Worm (Caenorhabditis elegans) whole organism, L4/young adult: ENCODE measurements around the gene gex-3.

Experiments used
- W03F9.2 ChIP-seq: fragments of 150-350 bp; optimal IDR thresholded peaks from 2 replicates; lab custom pipeline; 2014; ENCODE audit warnings: missing biosample characterization, missing genetic modification characterization
- dao-5 ChIP-seq: sonication (generic microtip); optimal IDR thresholded peaks from 2 replicates; lab custom pipeline; 2016; ENCODE audit warnings: missing genotype, missing genetic modification characterization, moderate library complexity, missing compliant biosample characterization
- him-1 ChIP-seq: sonication (generic microtip); optimal IDR thresholded peaks from 2 replicates; lab custom pipeline; 2016; ENCODE audit warnings: missing genotype, missing genetic modification reagents, missing genetic modification characterization, missing compliant biosample characterization

Gene gex-3

DNA sequence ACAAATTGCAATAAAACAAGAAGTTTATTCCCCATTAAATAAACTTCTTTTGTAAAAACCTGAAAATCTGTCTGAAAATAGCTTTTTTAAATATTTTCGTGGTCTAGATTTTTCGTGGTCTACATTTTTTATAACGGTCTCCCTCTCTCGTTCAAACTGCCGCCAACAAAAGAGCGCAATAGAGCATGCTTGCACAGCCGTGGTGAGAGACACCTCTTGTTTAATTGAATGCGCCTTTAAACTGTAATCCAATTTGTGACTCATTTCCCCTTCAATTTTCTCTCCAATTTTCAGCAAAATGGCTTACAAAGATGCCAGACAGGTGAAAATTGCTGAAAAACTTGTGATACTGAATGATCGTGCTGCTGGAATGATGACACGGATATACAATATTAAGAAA lies at the start of gene gex-3:
gex-3 (plus strand) TSS at position 295 of the 400 bp plus-strand sequence.
- TF ChIP-seq W03F9.2 (tag; lab: Kevin White, UChicago) (peak; percentile 94), him-1 (tag; lab: Kevin White, UChicago) (no peak)

- no peak for TF ChIP-seq dao-5 (tag; lab: Kevin White, UChicago)
- TF ChIP-seq him-1 (tag; lab: Kevin White, UChicago), result no peak
- TF ChIP-seq W03F9.2 (tag; lab: Kevin White, UChicago), result no peak
These were observed 44.3 kb upstream of the gex-3 start for ce11 chrIV:12359979-12360378.

DNA sequence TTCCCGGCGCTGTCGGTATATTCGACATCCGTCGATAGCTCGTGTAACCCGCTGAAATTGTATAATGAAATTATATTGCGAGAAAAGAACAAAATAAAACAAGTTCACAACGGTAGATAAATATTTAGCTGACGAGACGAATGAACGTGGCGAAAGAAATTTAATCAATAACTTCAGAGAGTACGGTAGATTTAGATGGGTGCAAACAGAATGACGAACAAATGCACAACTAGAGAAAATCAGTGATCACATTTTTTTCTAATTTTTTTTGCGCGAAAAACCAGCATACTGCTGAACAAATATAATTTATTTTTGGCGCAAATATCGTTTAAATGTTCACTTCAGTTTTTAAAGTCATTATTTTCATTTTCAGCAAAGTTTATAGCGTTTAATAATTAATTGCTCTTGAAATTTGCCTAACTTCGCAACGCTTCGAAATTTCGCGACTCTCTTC lies 43.5 kb upstream of the gex-3 start, which contains the start of gene sec-24.2:
sec-24.2 (minus strand) TSS at position 51 of the 454 bp plus-strand sequence.
- TF ChIP-seq dao-5 (tag; lab: Kevin White, UChicago) (no peak), him-1 (tag; lab: Kevin White, UChicago) (no peak), W03F9.2 (tag; lab: Kevin White, UChicago) (no peak)

- TF ChIP-seq dao-5 (tag; lab: Kevin White, UChicago) (no peak), W03F9.2 (tag; lab: Kevin White, UChicago) (no peak), him-1 (tag; lab: Kevin White, UChicago) (no peak)
These were observed 42.7 kb upstream of the gex-3 start, which contains the start of the genes ccr-4 and ZC518.8 for ce11 chrIV:12361392-12362092. ccr-4 (plus strand) TSS chrIV:12361542. ZC518.8 (minus strand) TSS chrIV:12361908.

- TF ChIP-seq dao-5 (tag; lab: Kevin White, UChicago) (no peak), him-1 (tag; lab: Kevin White, UChicago) (no peak), W03F9.2 (tag; lab: Kevin White, UChicago) (no peak)
These were observed 39.3 kb upstream of the gex-3 start for ce11 chrIV:12364964-12365363.

DNA sequence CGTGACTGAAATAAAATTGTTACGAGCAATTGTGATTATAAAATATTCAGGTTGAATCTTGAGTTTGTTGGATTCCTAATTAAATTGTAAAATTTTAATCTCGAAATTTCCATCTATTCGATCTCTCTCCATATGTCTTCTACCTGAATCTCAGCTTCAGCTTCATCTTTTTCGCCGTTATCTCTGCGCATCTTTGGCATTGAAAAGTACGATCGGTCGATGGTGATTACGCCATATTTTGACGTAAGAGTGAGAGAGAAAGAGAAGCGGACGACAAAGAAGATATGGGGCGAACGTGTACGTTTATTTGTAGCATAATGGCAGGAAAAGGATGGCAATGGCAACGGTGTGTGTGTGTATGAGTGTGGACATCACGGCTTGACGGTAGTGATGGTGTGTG lies 37.7 kb upstream of the gex-3 start:
- TF ChIP-seq him-1 (tag; lab: Kevin White, UChicago) (no peak), dao-5 (tag; lab: Kevin White, UChicago) (no peak), W03F9.2 (tag; lab: Kevin White, UChicago) (no peak)

DNA sequence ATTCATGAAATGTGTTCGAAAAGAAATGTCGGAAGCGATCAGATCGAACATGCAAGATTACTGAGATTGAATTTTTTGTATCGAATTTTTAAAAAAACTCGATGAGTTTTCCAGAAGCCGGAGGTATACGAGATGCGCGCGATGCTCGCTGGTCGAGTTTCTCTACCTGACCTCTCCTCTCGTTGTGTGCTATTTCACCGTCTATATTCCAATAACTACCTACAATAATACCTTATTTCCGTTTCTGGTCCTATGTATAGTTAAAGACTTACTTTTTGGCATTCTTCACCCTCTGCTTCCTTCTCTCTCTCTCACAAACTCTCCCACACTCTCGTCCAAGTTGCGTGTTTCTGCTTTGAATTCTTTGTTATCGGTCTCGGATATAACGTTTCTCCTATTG lies 32.9 kb upstream of the gex-3 start:
- TF ChIP-seq him-1 (tag; lab: Kevin White, UChicago) (no peak), W03F9.2 (tag; lab: Kevin White, UChicago) (no peak), dao-5 (tag; lab: Kevin White, UChicago) (no peak)

DNA sequence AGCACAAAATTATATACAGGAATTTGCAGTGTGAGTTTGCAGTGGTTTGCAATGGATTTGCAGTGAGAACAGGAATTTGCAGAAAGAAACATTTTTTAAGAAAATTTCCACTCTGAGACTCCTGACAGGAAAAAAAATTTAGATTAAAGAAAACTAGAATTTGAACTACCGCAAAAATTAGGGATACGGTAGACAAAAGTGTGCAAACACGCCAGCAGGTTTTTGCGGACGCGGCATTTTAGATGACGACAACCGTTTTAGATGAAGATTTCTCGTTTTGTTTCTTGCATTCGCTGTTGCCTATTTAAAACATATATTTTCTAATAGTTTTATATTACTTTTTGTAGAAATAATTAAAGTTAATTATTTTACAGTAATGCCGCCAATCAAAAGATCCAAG lies 32.4 kb upstream of the gex-3 start, which contains the start of gene wdr-46:
wdr-46 (plus strand) TSS at position 375 of the 400 bp plus-strand sequence.
- TF ChIP-seq W03F9.2 (tag; lab: Kevin White, UChicago), result peak; percentile 86
- no peak for TF ChIP-seq dao-5 (tag; lab: Kevin White, UChicago)
- peak; percentile 70 for TF ChIP-seq him-1 (tag; lab: Kevin White, UChicago)

DNA sequence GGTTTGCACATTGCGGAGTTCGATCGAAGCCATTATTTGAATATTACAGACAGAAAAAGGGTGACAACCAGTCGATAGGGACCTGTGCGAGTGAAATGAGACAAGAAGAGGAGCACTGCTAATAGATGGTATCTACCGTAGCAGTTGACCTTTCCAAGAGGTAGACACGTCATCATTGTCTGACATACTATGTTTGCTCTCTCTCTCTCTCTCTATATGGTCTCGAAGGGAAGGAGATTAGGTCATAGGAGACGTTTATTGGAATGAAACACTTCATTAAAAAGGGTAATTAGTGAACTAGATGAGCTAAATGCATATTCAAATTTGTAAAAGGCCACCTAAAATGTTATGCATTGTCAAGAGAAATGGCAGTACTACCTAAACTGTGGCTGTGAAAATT lies 28.2 kb upstream of the gex-3 start, which contains the start of gene atz-1:
atz-1 (minus strand) TSS at position 101 of the 400 bp plus-strand sequence.
- TF ChIP-seq dao-5 (tag; lab: Kevin White, UChicago) (no peak), W03F9.2 (tag; lab: Kevin White, UChicago) (no peak), him-1 (tag; lab: Kevin White, UChicago) (no peak)

ce11 chrIV:12378919-12379318 lies 25.3 kb upstream of the gex-3 start:
- TF ChIP-seq him-1 (tag; lab: Kevin White, UChicago), result no peak
- TF ChIP-seq W03F9.2 (tag; lab: Kevin White, UChicago), result no peak
- TF ChIP-seq dao-5 (tag; lab: Kevin White, UChicago), result no peak

ce11 chrIV:12379784-12380183 lies 24.4 kb upstream of the gex-3 start, which contains the start of gene thn-1:
thn-1 (plus strand) TSS chrIV:12380084.
- no peak for TF ChIP-seq him-1 (tag; lab: Kevin White, UChicago)

DNA sequence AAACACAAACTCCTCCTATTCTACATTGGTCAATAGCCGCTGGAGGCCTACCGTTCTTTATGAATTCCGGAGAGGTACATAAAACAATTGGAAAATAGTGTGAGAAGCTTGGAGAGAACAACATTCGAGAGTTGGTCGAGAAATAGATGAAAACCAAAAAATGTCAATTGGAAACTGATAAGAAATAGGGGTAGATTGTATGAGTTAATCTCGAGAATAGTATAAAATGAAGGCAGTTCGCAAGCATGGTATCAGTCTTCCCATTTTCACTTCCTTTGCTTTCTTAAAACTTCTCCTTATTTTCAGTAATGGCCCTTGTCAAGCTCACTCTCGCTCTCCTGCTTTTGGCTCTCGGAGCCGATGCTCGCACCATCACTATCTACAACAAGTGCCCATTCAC lies 21.4 kb upstream of the gex-3 start, which contains the start of gene thn-2:
thn-2 (plus strand) TSS at position 307 of the 400 bp plus-strand sequence.
- TF ChIP-seq W03F9.2 (tag; lab: Kevin White, UChicago), result no peak
- TF ChIP-seq dao-5 (tag; lab: Kevin White, UChicago), result no peak
- TF ChIP-seq him-1 (tag; lab: Kevin White, UChicago), result no peak

DNA sequence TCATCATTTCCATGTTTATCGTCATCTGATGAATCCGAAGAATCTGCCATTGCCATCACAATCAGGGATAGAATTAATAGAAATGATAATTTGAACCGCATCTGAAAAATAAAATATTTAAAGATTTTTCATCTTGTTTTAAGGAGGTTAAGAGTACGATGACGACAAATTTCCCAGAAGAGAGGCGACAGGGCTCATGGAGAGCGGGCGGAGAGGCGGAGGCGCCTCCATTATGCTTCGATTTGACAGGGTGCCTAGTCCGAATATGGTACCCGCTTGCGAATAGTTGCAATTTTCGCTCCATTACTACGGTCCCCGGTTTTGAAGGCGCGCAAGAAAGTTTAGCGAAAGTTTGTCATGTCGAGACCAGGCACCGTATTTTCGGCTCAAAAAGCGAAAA lies 19.2 kb upstream of the gex-3 start, which contains the start of gene F28D1.6:
F28D1.6 (minus strand) TSS at position 101 of the 400 bp plus-strand sequence.
- TF ChIP-seq him-1 (tag; lab: Kevin White, UChicago), result no peak
- no peak for TF ChIP-seq W03F9.2 (tag; lab: Kevin White, UChicago)
- no peak for TF ChIP-seq dao-5 (tag; lab: Kevin White, UChicago)
